Worm (Caenorhabditis elegans): ENCODE data around the gene F53C3.4.

DNA sequence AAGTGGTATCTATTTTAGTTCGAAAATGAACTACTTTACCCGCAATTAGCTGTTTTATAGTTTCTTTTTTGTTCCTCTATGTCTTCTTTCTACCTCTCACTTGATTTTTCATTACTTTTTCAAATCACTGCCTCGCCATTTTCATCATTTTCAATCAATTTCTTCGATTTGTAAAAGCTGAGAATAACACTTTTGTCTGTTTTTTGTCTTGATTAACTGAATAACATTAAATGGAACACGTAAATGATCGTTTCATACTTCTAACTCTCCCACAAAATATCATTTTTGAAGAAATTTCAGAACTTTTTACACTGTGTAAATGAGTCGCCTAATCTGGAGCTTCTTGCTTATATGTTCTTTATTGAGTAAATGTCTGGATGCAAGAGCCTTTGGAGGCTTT, at the start of gene F53C3.4:
- TF ChIP-seq Y48G9A.11 (GFP tag; IDR thresholded peaks at IDR 0.05) (no peak), pha-4 (GFP tag; IDR thresholded peaks at IDR 0.05) (no peak), pha-4 (tag; optimal IDR thresholded peaks at IDR 0.05) (no peak), lin-39 (tag; optimal IDR thresholded peaks at IDR 0.05) (no peak), mdl-1 (tag; optimal IDR thresholded peaks at IDR 0.05) (no peak), nhr-76 (tag; optimal IDR thresholded peaks at IDR 0.05) (no peak), egl-27 (tag; optimal IDR thresholded peaks at IDR 0.05) (no peak), cey-2 (tag; optimal IDR thresholded peaks at IDR 0.05; ENCODE audit: borderline replicate concordance, insufficient read depth) (no peak), dmd-9 (GFP tag; IDR thresholded peaks at IDR 0.05) (no peak)

All from whole organism, L4 larva.